Fruit fly (Drosophila melanogaster): ENCODE measurements around the gene Rpp14a.

DNA sequence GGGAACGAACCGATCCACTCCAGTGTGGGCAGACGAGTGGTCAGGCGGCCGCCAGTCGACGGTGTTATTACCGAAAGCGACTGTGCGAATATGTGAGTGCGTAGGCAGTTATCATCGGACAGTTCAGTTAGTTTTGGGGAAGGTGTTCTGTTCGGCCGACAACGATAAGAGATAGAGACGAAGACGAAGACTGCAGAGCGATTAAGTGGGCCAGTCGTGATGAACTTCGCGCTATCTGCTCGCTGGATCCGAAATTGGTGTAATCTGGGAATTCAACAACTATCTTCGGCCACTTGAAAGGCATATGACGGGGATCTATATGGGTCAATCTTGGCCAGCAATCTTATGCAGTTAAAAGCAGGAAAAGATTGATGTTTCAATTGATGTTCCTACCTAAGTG is 47.5 kb upstream of the Rpp14a start, which contains the start of gene CG7912:
- TF ChIP-seq CG8478 (optimal IDR thresholded peaks at IDR 0.05) (no peak), CTCF (optimal IDR thresholded peaks at IDR 0.05) (no peak)

Data from S2 (cell line).